Fruit fly (Drosophila melanogaster): ENCODE measurements around the gene HtrA2.

Gene HtrA2

dm6 chr3R:14511123-14511908, at the start of gene HtrA2, which contains the start of gene mRpL11:
HtrA2 (minus strand) TSS chr3R:14511712.
mRpL11 (plus strand) TSS chr3R:14511838.
- no peak for TF ChIP-seq insv (optimal IDR thresholded peaks at IDR 0.05)
- TF ChIP-seq Sin3A (optimal IDR thresholded peaks at IDR 0.05), result peak; percentile 64

DNA sequence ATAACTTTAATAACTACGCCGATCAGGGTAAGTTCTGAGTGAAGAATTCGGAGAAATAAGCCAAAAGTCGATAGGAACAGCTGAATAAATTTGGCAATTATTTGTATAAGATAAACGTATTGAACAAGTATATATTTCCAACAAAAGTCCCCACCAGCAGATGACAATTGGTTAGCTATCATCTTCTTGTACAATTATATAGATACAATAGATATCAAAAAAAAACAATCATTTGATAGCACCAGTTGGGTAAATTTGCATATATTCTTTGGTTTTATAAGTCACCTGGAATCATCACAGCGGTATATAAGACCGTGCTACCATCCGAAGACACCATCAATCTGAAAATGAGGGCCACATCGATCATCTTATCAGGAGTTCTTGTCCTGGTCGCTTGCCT, 49.1 kb upstream of the HtrA2 start, which contains the start of gene Jig:
Gene Jig, plus strand, starts transcription at position 301 of the 400 bp plus-strand sequence.
- no peak for TF ChIP-seq h (optimal IDR thresholded peaks at IDR 0.05)
- TF ChIP-seq Sin3A (optimal IDR thresholded peaks at IDR 0.05), result no peak
- no peak for TF ChIP-seq ttk (optimal IDR thresholded peaks at IDR 0.05)
- no peak for TF ChIP-seq Myc (optimal IDR thresholded peaks at IDR 0.05)
- TF ChIP-seq psq (optimal IDR thresholded peaks at IDR 0.05), result no peak
- TF ChIP-seq insv (optimal IDR thresholded peaks at IDR 0.05), result no peak

DNA sequence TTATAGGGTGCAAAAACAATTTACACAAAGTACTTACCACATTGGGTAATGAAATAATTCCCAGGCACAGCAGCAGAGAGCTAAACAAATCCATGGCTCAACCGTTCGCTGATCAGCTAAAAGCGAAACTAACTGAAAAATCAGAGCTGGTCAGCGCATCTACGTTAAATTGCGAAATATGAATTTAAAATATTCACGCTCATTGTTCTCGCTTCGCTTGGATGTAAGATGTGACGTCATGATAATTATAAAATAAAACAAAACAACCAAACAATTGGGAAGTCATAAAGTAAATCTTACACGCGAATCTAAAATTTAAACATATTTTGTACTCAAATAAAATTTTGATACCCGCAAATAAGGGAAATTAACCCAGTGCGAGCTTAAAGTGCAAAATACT, 48.4 kb upstream of the HtrA2 start, which contains the start of gene CG14854:
Gene CG14854, minus strand, starts transcription at position 101 of the 400 bp plus-strand sequence.
- TF ChIP-seq Myc (optimal IDR thresholded peaks at IDR 0.05) (no peak), ttk (optimal IDR thresholded peaks at IDR 0.05) (no peak), psq (optimal IDR thresholded peaks at IDR 0.05) (no peak), insv (optimal IDR thresholded peaks at IDR 0.05) (no peak), Sin3A (optimal IDR thresholded peaks at IDR 0.05) (no peak), h (optimal IDR thresholded peaks at IDR 0.05) (no peak)

- TF ChIP-seq ttk (optimal IDR thresholded peaks at IDR 0.05) (no peak), insv (optimal IDR thresholded peaks at IDR 0.05) (no peak), Sin3A (optimal IDR thresholded peaks at IDR 0.05) (no peak), Myc (optimal IDR thresholded peaks at IDR 0.05) (no peak), h (optimal IDR thresholded peaks at IDR 0.05) (no peak), psq (optimal IDR thresholded peaks at IDR 0.05) (no peak)
Observed at dm6 chr3R:14558383-14558883, 46.9 kb upstream of the HtrA2 start.

dm6 chr3R:14557480-14558354, 46.2 kb upstream of the HtrA2 start, which contains the start of gene Pde6:
Pde6 (minus strand) TSS chr3R:14558304.
- TF ChIP-seq Sin3A (optimal IDR thresholded peaks at IDR 0.05) (no peak), psq (optimal IDR thresholded peaks at IDR 0.05) (no peak), h (optimal IDR thresholded peaks at IDR 0.05) (no peak)

DNA sequence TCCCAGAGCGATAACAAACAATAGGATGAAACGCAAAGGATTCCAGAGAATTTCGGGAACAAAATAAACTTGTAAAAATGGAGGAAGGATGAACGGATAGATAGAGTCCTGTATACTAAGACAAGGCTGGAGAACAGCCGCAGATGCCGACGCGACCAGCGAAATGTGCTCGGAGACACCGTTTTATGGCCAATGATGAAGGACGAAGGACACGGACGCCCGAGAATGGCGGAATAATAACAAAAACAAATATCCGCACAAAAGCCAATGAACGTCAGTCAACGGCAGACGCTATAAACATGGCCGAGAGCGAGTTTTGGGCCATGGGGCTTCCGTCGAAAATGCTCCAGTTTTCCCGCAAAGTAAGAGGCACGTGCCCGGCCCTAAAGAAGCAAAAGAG, 43.5 kb upstream of the HtrA2 start:
- TF ChIP-seq insv (optimal IDR thresholded peaks at IDR 0.05), result no peak
- no peak for TF ChIP-seq h (optimal IDR thresholded peaks at IDR 0.05)
- no peak for TF ChIP-seq Sin3A (optimal IDR thresholded peaks at IDR 0.05)
- no peak for TF ChIP-seq Myc (optimal IDR thresholded peaks at IDR 0.05)
- TF ChIP-seq ttk (optimal IDR thresholded peaks at IDR 0.05), result no peak
- no peak for TF ChIP-seq psq (optimal IDR thresholded peaks at IDR 0.05)

DNA sequence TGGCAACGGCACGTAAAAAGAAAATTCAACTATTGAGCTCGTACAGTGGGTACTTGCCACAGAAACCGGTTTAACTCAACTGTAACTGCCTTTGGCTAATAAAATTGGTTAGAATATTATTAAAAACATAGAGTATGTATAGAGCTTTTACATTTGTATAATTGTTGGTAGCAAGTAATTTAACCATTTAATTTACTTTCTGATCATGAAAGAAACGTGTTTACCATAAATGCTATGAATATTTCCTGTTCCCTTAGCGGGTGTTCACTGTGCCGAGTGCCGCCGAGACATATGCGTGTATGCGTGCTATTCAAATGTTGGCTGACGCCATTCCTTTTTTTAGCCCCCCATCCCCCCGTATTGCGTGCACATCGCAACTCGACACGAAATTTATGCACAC, 37.2 kb upstream of the HtrA2 start:
- no peak for TF ChIP-seq Myc (optimal IDR thresholded peaks at IDR 0.05)
- no peak for TF ChIP-seq h (optimal IDR thresholded peaks at IDR 0.05)
- TF ChIP-seq psq (optimal IDR thresholded peaks at IDR 0.05), result no peak
- no peak for TF ChIP-seq insv (optimal IDR thresholded peaks at IDR 0.05)
- TF ChIP-seq ttk (optimal IDR thresholded peaks at IDR 0.05), result no peak

DNA sequence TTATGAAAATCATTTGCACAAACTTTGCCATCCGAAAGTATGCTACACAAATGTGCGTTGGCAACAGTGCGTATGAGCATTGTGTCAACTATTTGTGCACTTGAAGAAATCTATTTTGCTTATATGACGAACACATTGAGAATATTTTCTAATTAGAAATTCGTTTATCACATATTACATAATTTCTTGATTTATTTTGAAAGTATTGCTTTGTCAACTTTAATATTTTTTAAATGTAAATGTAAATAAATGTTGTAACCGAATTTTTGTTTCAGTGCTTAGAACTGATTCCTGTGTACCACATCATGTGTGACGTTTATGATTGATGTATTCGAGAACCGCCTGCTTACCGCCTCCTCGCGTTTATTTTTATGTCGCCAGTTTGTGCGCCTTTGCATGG, 30.5 kb upstream of the HtrA2 start:
- no peak for TF ChIP-seq h (optimal IDR thresholded peaks at IDR 0.05)
- no peak for TF ChIP-seq Sin3A (optimal IDR thresholded peaks at IDR 0.05)
- TF ChIP-seq Myc (optimal IDR thresholded peaks at IDR 0.05), result no peak
- no peak for TF ChIP-seq ttk (optimal IDR thresholded peaks at IDR 0.05)
- TF ChIP-seq psq (optimal IDR thresholded peaks at IDR 0.05), result no peak
- TF ChIP-seq insv (optimal IDR thresholded peaks at IDR 0.05), result no peak

DNA sequence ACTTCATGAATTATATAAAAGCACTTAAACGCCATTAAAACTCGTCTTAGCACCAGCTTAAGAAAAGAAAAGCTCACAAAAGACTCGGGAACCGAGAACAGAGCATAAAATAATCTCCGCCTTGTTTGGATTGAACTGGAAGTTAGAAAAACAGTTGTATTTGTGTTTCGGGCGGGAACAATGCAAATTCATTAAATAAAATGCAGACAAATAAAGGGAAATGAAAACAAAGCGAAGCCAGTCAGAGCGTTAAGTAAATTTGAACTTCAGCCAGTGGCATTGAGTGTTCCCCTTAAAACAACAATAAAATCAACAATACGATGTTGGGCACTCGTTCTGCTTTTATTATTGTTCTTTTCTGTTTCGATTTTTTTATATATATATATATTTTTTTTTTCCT, 15.1 kb upstream of the HtrA2 start:
- TF ChIP-seq insv (optimal IDR thresholded peaks at IDR 0.05) (no peak), psq (optimal IDR thresholded peaks at IDR 0.05) (no peak), Myc (optimal IDR thresholded peaks at IDR 0.05) (no peak), h (optimal IDR thresholded peaks at IDR 0.05) (no peak), ttk (optimal IDR thresholded peaks at IDR 0.05) (no peak), Sin3A (optimal IDR thresholded peaks at IDR 0.05) (no peak)

DNA sequence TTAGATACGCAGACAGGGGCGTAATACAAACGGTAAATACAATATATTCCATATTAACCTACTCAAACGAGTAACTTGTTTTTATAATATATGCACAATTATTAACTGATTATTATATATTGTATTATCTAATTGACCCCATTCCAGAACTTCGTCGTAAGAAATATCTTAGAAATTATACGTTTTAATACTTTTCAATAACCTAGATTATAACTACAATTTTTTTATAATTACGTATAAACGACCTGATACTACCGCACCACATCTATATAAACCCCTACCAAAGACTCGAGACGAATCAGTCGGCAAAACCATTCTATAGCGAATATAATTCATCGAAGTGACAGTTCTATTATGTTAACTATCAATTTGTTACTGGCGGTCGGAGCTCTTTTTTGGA, 9.2 kb upstream of the HtrA2 start, which contains the start of gene Cyp313a1:
Gene Cyp313a1, plus strand, starts transcription at position 301 of the 400 bp plus-strand sequence.
- TF ChIP-seq insv (optimal IDR thresholded peaks at IDR 0.05) (no peak), Myc (optimal IDR thresholded peaks at IDR 0.05) (no peak), ttk (optimal IDR thresholded peaks at IDR 0.05) (no peak), psq (optimal IDR thresholded peaks at IDR 0.05) (no peak), h (optimal IDR thresholded peaks at IDR 0.05) (no peak), Sin3A (optimal IDR thresholded peaks at IDR 0.05) (no peak)

dm6 chr3R:14516742-14517141, 5.2 kb upstream of the HtrA2 start, which contains the start of gene CG34273:
CG34273 (plus strand) TSS chr3R:14517042.
- TF ChIP-seq Sin3A (optimal IDR thresholded peaks at IDR 0.05) (no peak), insv (optimal IDR thresholded peaks at IDR 0.05) (no peak), ttk (optimal IDR thresholded peaks at IDR 0.05) (no peak), Myc (optimal IDR thresholded peaks at IDR 0.05) (no peak), h (optimal IDR thresholded peaks at IDR 0.05) (no peak), psq (optimal IDR thresholded peaks at IDR 0.05) (no peak)

dm6 chr3R:14513420-14513819, 1.9 kb upstream of the HtrA2 start, which contains the start of gene CG8461:
CG8461 (minus strand) TSS chr3R:14513637.
- TF ChIP-seq Myc (optimal IDR thresholded peaks at IDR 0.05) (no peak), h (optimal IDR thresholded peaks at IDR 0.05) (no peak), psq (optimal IDR thresholded peaks at IDR 0.05) (no peak), Sin3A (optimal IDR thresholded peaks at IDR 0.05) (no peak), insv (optimal IDR thresholded peaks at IDR 0.05) (no peak), ttk (optimal IDR thresholded peaks at IDR 0.05) (no peak)
